Worm (Caenorhabditis elegans): ENCODE results near the gene F59H6.14.
A peak's percentile ranks its signal among the peaks of the same experiment; 100 is the strongest.

Gene F59H6.14

ce11 chrII:2028712-2029111 is 4.7 kb upstream of the F59H6.14 start, which contains the start of gene bath-1:
Gene bath-1, minus strand, starts transcription at chrII:2028812.
- TF ChIP-seq tra-1 (GFP tag; IDR thresholded peaks at IDR 0.05) (no peak), ceh-44 (GFP tag; IDR thresholded peaks at IDR 0.05) (no peak), nhr-77 (tag; optimal IDR thresholded peaks at IDR 0.05) (no peak), Y48G9A.11 (GFP tag; IDR thresholded peaks at IDR 0.05) (no peak), Y75B8A.6 (GFP tag; IDR thresholded peaks at IDR 0.05) (no peak), dmd-9 (GFP tag; IDR thresholded peaks at IDR 0.05) (no peak), egl-43 (GFP tag; IDR thresholded peaks at IDR 0.05) (no peak), F26F4.8 (GFP tag; conservative IDR thresholded peaks at IDR 0.05) (no peak), dmd-8 (GFP tag; IDR thresholded peaks at IDR 0.05) (no peak), ZK337.2 (GFP tag; IDR thresholded peaks at IDR 0.05) (no peak), zip-2 (tag; optimal IDR thresholded peaks at IDR 0.05) (no peak), unc-39 (tag; optimal IDR thresholded peaks at IDR 0.05) (no peak), tag-97 (GFP tag; IDR thresholded peaks at IDR 0.05) (no peak), daf-16 (GFP tag; optimal IDR thresholded peaks at IDR 0.05) (no peak), daf-16 (tag; optimal IDR thresholded peaks at IDR 0.05) (no peak), lim-7 (GFP tag; IDR thresholded peaks at IDR 0.05) (no peak), nhr-42 (GFP tag; IDR thresholded peaks at IDR 0.05) (no peak), mdl-1 (tag; optimal IDR thresholded peaks at IDR 0.05) (no peak)

DNA sequence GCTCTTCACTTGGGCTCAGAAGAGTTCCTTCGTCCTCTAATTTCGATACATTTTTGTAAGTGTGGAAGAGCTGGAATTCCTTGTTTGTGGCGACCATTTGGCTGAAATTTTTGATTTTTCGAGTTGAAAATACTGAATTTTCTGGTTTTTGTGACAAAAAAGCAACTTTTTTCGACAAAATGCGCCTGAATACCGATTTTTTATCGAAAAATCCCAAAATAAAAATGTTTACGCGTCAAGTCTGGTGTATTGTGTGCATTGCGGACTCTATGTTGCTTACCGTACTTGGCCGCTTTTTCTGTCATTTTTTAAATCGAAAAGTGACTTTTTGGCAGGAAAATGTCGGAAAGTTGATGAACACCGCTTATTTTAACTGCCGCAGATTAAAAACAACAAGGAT is 3.0 kb upstream of the F59H6.14 start, which contains the start of gene bath-3:
Gene bath-3, minus strand, starts transcription at position 101 of the 400 bp plus-strand sequence.
- TF ChIP-seq nhr-41 (GFP tag; IDR thresholded peaks at IDR 0.05), result no peak
- TF ChIP-seq lim-7 (GFP tag; IDR thresholded peaks at IDR 0.05), result no peak
- TF ChIP-seq hlh-11 (tag; optimal IDR thresholded peaks at IDR 0.05), result no peak
- TF ChIP-seq unc-130 (GFP tag; optimal IDR thresholded peaks at IDR 0.05), result no peak
- TF ChIP-seq aly-2 (tag; optimal IDR thresholded peaks at IDR 0.05), result no peak
- TF ChIP-seq daf-12 (tag; optimal IDR thresholded peaks at IDR 0.05), result no peak
- no peak for TF ChIP-seq tag-97 (GFP tag; IDR thresholded peaks at IDR 0.05)
- no peak for TF ChIP-seq mep-1 (tag; optimal IDR thresholded peaks at IDR 0.05)

- TF ChIP-seq fos-1 (tag; optimal IDR thresholded peaks at IDR 0.05), result no peak
- TF ChIP-seq nhr-6 (tag; optimal IDR thresholded peaks at IDR 0.05), result no peak
- no peak for TF ChIP-seq set-16 (GFP tag; IDR thresholded peaks at IDR 0.05)
Observed at ce11 chrII:2031852-2032251, 1.5 kb upstream of the F59H6.14 start, which contains the start of gene bath-5. Gene bath-5, minus strand, starts transcription at chrII:2031952.

- peak; percentile 3 for TF ChIP-seq aha-1 (tag)
- peak; percentile 68 for TF ChIP-seq lin-38 (GFP tag; IDR thresholded peaks at IDR 0.05)
- TF ChIP-seq dpl-1 (GFP tag; optimal IDR thresholded peaks at IDR 0.05), result peak; percentile 24
Observed at ce11 chrII:2032282-2032681, 1.1 kb upstream of the F59H6.14 start, which contains the start of gene btb-4. Gene btb-4, plus strand, starts transcription at chrII:2032316.

- TF ChIP-seq nhr-41 (GFP tag; IDR thresholded peaks at IDR 0.05) (no peak), zfp-2 (tag; optimal IDR thresholded peaks at IDR 0.05) (no peak), ceh-82 (tag; optimal IDR thresholded peaks at IDR 0.05) (no peak), Y105C5A.15 (GFP tag; IDR thresholded peaks at IDR 0.05) (no peak), daf-8 (GFP tag; IDR thresholded peaks at IDR 0.05) (no peak), rbr-2 (tag; optimal IDR thresholded peaks at IDR 0.05) (no peak), F37D6.2 (tag; optimal IDR thresholded peaks at IDR 0.05) (no peak), nhr-28 (tag; optimal IDR thresholded peaks at IDR 0.05) (no peak)
Observed at ce11 chrII:2039288-2039687, 5.9 kb downstream of the F59H6.14 start, which contains the start of gene bath-19. Gene bath-19, minus strand, starts transcription at chrII:2039388.

Data from whole organism, L4 larva.